Worm (Caenorhabditis elegans): Measurements from ENCODE around the gene scvp-1.

The scvp-1 gene

DNA sequence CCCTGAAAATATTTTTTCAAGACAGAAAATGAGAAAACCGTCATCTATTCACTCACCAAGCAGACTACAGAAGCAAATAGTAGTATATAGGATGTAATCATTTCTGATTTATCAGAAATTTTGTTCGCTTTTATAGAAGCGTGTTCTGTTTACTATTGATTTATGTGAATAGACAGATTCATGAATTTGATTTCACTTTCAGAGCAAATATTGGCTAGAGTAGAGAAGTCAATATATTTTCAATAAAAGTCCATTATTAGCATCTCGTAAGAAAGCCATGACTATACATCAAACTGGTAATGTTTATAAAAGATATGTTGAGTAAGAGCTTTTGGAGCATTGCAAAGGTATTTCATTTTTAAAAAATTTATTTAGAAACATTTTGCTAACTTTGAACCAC lies at the start of gene scvp-1:
Gene scvp-1, minus strand, starts transcription at position 101 of the 400 bp plus-strand sequence.
- no peak for TF ChIP-seq pqm-1 (tag; optimal IDR thresholded peaks at IDR 0.05)
- no peak for TF ChIP-seq nhr-25 (tag; optimal IDR thresholded peaks at IDR 0.05)
- TF ChIP-seq egl-5 (tag; optimal IDR thresholded peaks at IDR 0.05), result no peak
- no peak for TF ChIP-seq lsy-12 (tag; optimal IDR thresholded peaks at IDR 0.05)
- TF ChIP-seq jun-1 (tag; optimal IDR thresholded peaks at IDR 0.05), result no peak
- no peak for TF ChIP-seq ama-1 (optimal IDR thresholded peaks at IDR 0.05)
- TF ChIP-seq ceh-16 (tag; optimal IDR thresholded peaks at IDR 0.05), result no peak
- no peak for TF ChIP-seq tbx-2 (tag; optimal IDR thresholded peaks at IDR 0.05)
- TF ChIP-seq nfya-1 (tag; optimal IDR thresholded peaks at IDR 0.05; ENCODE audit: insufficient read depth), result no peak

DNA sequence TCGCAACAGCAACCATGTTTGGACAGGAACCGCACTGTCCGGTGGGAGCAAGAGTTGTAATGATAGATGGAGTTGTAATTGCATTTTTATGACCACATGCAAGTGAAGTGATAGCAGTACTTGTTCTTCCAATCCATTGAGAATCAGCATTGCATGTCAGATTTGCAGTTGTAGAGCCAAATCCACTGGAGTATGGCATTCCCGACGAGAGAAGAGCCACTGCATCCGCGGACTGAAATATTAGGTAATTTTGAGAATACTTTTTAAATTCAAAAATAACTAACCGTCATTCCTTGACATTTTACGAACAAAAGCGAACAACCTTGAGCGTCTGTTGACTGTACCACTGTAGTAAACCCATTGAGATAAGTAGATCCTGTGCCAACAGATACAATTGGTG lies 44.0 kb upstream of the scvp-1 start:
- no peak for TF ChIP-seq nhr-28 (tag; optimal IDR thresholded peaks at IDR 0.05)

DNA sequence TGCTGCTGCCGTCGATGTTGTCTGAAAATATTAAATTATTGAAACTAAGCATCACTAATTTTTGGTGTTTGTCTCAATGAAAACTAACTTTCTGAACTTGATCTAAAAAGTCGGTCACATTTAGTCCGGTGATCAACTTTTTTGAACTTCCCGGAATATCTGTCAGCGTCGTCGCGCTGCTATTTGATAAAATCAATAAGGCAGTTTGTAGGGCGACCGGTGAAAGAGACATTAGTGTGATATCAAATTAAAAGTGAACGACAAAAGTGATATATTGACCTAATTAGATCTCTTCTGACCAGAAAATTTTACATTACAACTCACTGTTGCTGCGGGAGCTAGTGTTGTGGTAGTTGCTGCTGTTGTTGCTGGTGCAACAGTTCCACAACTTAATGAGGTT lies 39.8 kb upstream of the scvp-1 start:
- TF ChIP-seq nhr-23 (tag; optimal IDR thresholded peaks at IDR 0.05) (peak; percentile 38), fkh-2 (tag; optimal IDR thresholded peaks at IDR 0.05) (no peak)

DNA sequence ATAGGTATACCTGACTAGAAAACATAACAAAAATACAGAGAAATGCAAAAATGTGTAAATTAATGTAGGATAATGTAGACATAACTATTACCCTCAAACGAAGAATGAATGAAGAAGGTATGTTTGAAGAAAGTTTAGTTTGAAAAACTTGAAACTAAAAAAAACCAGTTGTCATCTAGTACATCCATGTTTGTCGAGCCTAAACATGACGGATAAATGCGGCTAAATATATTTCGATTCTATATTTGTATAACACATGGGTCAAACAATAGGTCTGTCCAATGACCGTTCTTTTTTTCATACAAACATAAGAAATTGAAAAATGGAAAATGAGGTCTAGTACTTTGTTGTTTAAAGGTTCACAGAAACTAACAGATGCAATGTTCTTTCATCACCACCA lies 39.0 kb upstream of the scvp-1 start, which contains the start of gene F17C11.22:
Gene F17C11.22, minus strand, starts transcription at position 101 of the 400 bp plus-strand sequence.
- TF ChIP-seq ceh-9 (tag; optimal IDR thresholded peaks at IDR 0.05) (no peak), nhr-11 (tag; optimal IDR thresholded peaks at IDR 0.05) (no peak), ceh-82 (tag; optimal IDR thresholded peaks at IDR 0.05) (no peak), nhr-67 (tag; optimal IDR thresholded peaks at IDR 0.05) (no peak), ztf-4 (tag; optimal IDR thresholded peaks at IDR 0.05) (no peak), mdl-1 (tag; optimal IDR thresholded peaks at IDR 0.05) (no peak), lin-39 (tag; optimal IDR thresholded peaks at IDR 0.05) (no peak), tbx-2 (tag; optimal IDR thresholded peaks at IDR 0.05) (no peak)

DNA sequence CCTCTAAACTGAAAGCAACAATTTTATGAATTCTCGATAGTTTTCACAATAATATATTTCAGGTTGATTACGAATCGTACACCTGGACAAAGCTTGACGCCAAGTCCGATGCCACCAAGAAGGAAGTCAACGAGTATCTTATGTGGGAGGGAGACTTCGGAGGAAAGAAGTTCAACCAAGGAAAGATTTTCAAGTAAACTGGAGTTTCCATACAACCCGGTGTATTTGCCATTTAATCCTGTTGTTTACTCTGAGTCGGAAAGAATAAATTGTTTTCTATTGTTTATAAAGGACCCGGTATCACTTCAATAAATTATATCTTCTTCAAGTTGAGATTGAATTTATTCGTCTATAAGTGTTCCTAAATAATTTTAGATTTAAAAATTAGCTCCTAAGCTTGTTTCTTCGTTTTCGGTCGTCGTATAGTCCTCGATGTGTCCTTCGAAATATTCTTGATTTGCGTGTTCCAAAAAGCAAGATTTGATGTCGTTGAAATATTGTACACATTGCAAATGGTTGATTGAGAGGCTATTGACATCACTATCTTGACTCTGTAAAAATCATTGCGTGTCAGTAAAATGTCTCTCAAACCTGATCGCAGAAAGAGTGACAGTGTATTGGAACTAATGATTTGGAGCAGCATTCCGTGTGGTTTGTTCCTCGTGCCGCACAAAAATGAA lies 36.6 kb upstream of the scvp-1 start:
- TF ChIP-seq pha-4 (tag; optimal IDR thresholded peaks at IDR 0.05) (no peak), fkh-2 (tag; optimal IDR thresholded peaks at IDR 0.05) (no peak), elt-2 (tag; optimal IDR thresholded peaks at IDR 0.05) (peak; percentile 13)

DNA sequence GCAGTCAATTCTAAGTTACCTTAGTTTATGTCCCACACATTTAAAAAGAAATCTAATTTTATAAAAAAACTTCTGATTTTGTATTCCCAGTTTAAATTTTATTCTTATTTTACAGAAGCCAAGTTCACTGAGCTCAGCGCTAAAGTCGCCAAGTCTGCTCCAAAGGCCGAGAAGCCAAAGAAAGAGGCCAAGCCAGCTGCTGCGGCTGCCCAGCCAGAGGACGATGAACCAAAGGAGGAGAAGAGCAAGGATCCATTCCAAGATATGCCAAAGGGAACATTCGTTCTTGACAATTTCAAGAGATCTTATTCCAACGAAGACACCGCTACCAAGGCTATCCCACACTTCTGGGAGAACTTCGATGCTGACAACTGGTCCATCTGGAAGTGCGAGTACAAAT lies 35.8 kb upstream of the scvp-1 start:
- TF ChIP-seq lin-15B (tag; optimal IDR thresholded peaks at IDR 0.05), result no peak
- TF ChIP-seq lin-39 (tag; optimal IDR thresholded peaks at IDR 0.05), result no peak
- no peak for TF ChIP-seq nhr-237 (tag; optimal IDR thresholded peaks at IDR 0.05)
- no peak for TF ChIP-seq nhr-11 (tag; optimal IDR thresholded peaks at IDR 0.05)
- TF ChIP-seq elt-2 (tag; optimal IDR thresholded peaks at IDR 0.05), result no peak
- TF ChIP-seq daf-12 (tag; optimal IDR thresholded peaks at IDR 0.05), result no peak
- no peak for TF ChIP-seq jun-1 (tag; optimal IDR thresholded peaks at IDR 0.05)
- no peak for TF ChIP-seq eor-1 (tag; optimal IDR thresholded peaks at IDR 0.05)
- no peak for TF ChIP-seq ceh-9 (tag; optimal IDR thresholded peaks at IDR 0.05)
- TF ChIP-seq mdl-1 (tag; optimal IDR thresholded peaks at IDR 0.05), result no peak
- no peak for TF ChIP-seq nhr-77 (tag; optimal IDR thresholded peaks at IDR 0.05)
- no peak for TF ChIP-seq unc-62 (GFP tag; optimal IDR thresholded peaks at IDR 0.05)
- no peak for TF ChIP-seq nhr-25 (tag; optimal IDR thresholded peaks at IDR 0.05)
- no peak for TF ChIP-seq tbx-2 (tag; optimal IDR thresholded peaks at IDR 0.05)
- no peak for TF ChIP-seq lsy-12 (tag; optimal IDR thresholded peaks at IDR 0.05)
- TF ChIP-seq skn-1 (tag; optimal IDR thresholded peaks at IDR 0.05), result no peak
- no peak for TF ChIP-seq ceh-16 (tag; optimal IDR thresholded peaks at IDR 0.05)

DNA sequence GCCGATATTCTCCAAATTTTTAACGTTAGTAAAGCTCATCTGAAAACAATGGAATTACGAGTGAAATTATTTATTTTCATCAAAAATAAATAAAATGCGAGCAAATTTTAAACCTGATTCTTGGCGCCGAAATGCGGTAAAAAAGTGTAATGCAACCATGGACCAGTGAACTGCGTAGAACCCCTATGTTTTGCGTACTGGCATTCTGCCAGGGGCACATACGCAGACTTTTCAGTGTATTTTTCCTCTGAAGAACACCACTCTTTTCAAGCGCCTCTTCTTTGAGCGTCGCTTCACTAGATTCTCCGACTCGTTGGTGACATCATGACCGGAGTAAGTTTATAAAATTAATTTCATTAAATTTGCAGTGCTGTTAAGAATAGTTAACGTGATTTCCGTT lies 34.4 kb upstream of the scvp-1 start, which contains the start of the genes ctf-4 and eef-1G:
Gene ctf-4, minus strand, starts transcription at position 39 of the 400 bp plus-strand sequence.
Gene eef-1G, plus strand, starts transcription at position 219 of the 400 bp plus-strand sequence.
- TF ChIP-seq nhr-12 (tag; optimal IDR thresholded peaks at IDR 0.05), result no peak
- no peak for TF ChIP-seq nhr-237 (tag; optimal IDR thresholded peaks at IDR 0.05)
- TF ChIP-seq ZK546.5 (tag; optimal IDR thresholded peaks at IDR 0.05), result no peak
- TF ChIP-seq unc-62 (GFP tag; optimal IDR thresholded peaks at IDR 0.05), result peak; percentile 77
- TF ChIP-seq nhr-25 (tag; optimal IDR thresholded peaks at IDR 0.05), result peak; percentile 99
- peak; percentile 72 for TF ChIP-seq fos-1 (tag; optimal IDR thresholded peaks at IDR 0.05)
- peak; percentile 90 for TF ChIP-seq jun-1 (tag; optimal IDR thresholded peaks at IDR 0.05)
- TF ChIP-seq nhr-77 (tag; optimal IDR thresholded peaks at IDR 0.05), result peak; percentile 68
- peak; percentile 88 for TF ChIP-seq tbx-2 (tag; optimal IDR thresholded peaks at IDR 0.05)
- no peak for TF ChIP-seq hmg-11 (tag; optimal IDR thresholded peaks at IDR 0.05)
- TF ChIP-seq snpc-4 (tag; optimal IDR thresholded peaks at IDR 0.05), result peak; percentile 93
- TF ChIP-seq pqm-1 (tag; optimal IDR thresholded peaks at IDR 0.05), result peak; percentile 94
- TF ChIP-seq nhr-67 (tag; optimal IDR thresholded peaks at IDR 0.05), result peak; percentile 39
- TF ChIP-seq unc-39 (tag; optimal IDR thresholded peaks at IDR 0.05), result no peak
- no peak for TF ChIP-seq eor-1 (tag; optimal IDR thresholded peaks at IDR 0.05)
- TF ChIP-seq elt-2 (tag; optimal IDR thresholded peaks at IDR 0.05), result peak; percentile 91
- TF ChIP-seq nhr-28 (tag; optimal IDR thresholded peaks at IDR 0.05), result no peak
- TF ChIP-seq egl-5 (tag; optimal IDR thresholded peaks at IDR 0.05), result peak; percentile 97
- peak; percentile 98 for TF ChIP-seq lin-15B (tag; optimal IDR thresholded peaks at IDR 0.05)
- no peak for TF ChIP-seq ceh-16 (tag; optimal IDR thresholded peaks at IDR 0.05)
- no peak for TF ChIP-seq fkh-2 (tag; optimal IDR thresholded peaks at IDR 0.05)
- no peak for TF ChIP-seq sea-2 (GFP tag; optimal IDR thresholded peaks at IDR 0.05)
- no peak for TF ChIP-seq ceh-9 (tag; optimal IDR thresholded peaks at IDR 0.05)
- peak; percentile 26 for TF ChIP-seq nhr-76 (tag; optimal IDR thresholded peaks at IDR 0.05)
- no peak for TF ChIP-seq aly-2 (tag; optimal IDR thresholded peaks at IDR 0.05)
- TF ChIP-seq lsy-12 (tag; optimal IDR thresholded peaks at IDR 0.05), result peak; percentile 93
- TF ChIP-seq ztf-11 (tag; optimal IDR thresholded peaks at IDR 0.05), result no peak

Measured in whole organism, L3 larva.